Fruit fly (Drosophila melanogaster) whole organism, embryonic: ENCODE measurements around the gene CG44476.

Source experiments
- Atf6 ChIP-seq: fragments of 200-800 bp; sonication (Bioruptor generic); IDR thresholded peaks from 2 replicates; pipeline ENCODE4 v1.3.6; 2022; ENCODE audit warnings: missing biosample characterization, missing genetic modification characterization
- BEAF-32 ChIP-seq: fragments of 200-800 bp; sonication (Bioruptor generic); optimal IDR thresholded peaks from 3 replicates; lab custom pipeline; 2017; ENCODE audit warnings: missing biosample characterization, missing genetic modification characterization, mild to moderate bottlenecking, moderate library complexity, missing genetic modification reagents
- Bdp1 ChIP-seq: fragments of 200-800 bp; sonication (Bioruptor generic); optimal IDR thresholded peaks from 3 replicates; lab custom pipeline; 2016; ENCODE audit warnings: missing biosample characterization, missing genetic modification characterization
- BtbVII ChIP-seq: fragments of 200-800 bp; sonication (Bioruptor generic); optimal IDR thresholded peaks from 3 replicates; lab custom pipeline; 2017; ENCODE audit warnings: missing biosample characterization, mild to moderate bottlenecking, missing genetic modification characterization
- CG10274 ChIP-seq: fragments of 200-800 bp; sonication (Bioruptor generic); optimal IDR thresholded peaks from 3 replicates; lab custom pipeline; 2017; ENCODE audit warnings: missing biosample characterization, mild to moderate bottlenecking, missing genetic modification characterization
- CG11085 ChIP-seq: fragments of 200-800 bp; sonication (Bioruptor generic); IDR thresholded peaks from 2 replicates; pipeline ENCODE4 v1.3.6; 2022; ENCODE audit warnings: missing biosample characterization, missing genetic modification characterization
- CG17359 ChIP-seq: fragments of 200-800 bp; sonication (Bioruptor generic); optimal IDR thresholded peaks from 3 replicates; lab custom pipeline; 2018; ENCODE audit warnings: missing biosample characterization, mild to moderate bottlenecking, missing genetic modification characterization, moderate library complexity
- CG18619 ChIP-seq: fragments of 200-800 bp; sonication (Bioruptor generic); optimal IDR thresholded peaks from 3 replicates; lab custom pipeline; 2017; ENCODE audit warnings: missing biosample characterization, mild to moderate bottlenecking, missing genetic modification characterization
- CG3065 ChIP-seq: fragments of 200-800 bp; sonication (Bioruptor generic); optimal IDR thresholded peaks from 2 replicates; lab custom pipeline; 2016; ENCODE audit warnings: missing biosample characterization, missing genetic modification characterization
- CG31365 ChIP-seq: fragments of 200-800 bp; sonication (Bioruptor generic); optimal IDR thresholded peaks from 2 replicates; lab custom pipeline; 2018; ENCODE audit warnings: missing biosample characterization, mild to moderate bottlenecking, missing genetic modification characterization
- CG31441 ChIP-seq: fragments of 200-800 bp; sonication (Bioruptor generic); IDR thresholded peaks from 2 replicates; pipeline ENCODE4 v1.3.6; 2022; ENCODE audit warnings: missing biosample characterization, missing genetic modification characterization
- CG3407 ChIP-seq: fragments of 200-800 bp; sonication (Bioruptor generic); optimal IDR thresholded peaks from 2 replicates; lab custom pipeline; 2018; ENCODE audit warnings: missing biosample characterization, mild to moderate bottlenecking, missing genetic modification characterization
- CG6689 ChIP-seq: fragments of 200-800 bp; sonication (Bioruptor generic); IDR thresholded peaks from 2 replicates; pipeline ENCODE4 v1.3.6; 2022; ENCODE audit warnings: missing biosample characterization, missing genetic modification characterization
- CG7786 ChIP-seq: fragments of 200-800 bp; sonication (Bioruptor generic); optimal IDR thresholded peaks from 2 replicates; lab custom pipeline; 2016; ENCODE audit warnings: missing biosample characterization, missing genetic modification characterization
- CG8290 ChIP-seq, 3 experiments: fragments of 200-800 bp; sonication (Bioruptor generic); optimal IDR thresholded peaks; 2 replicates each; lab custom pipeline; 2016 to 2019; ENCODE audit warnings: missing biosample characterization in 3 of 3, missing genetic modification characterization in 3 of 3, mild to moderate bottlenecking in 2 of 3, moderate library complexity in 1 of 3
- CG9437 ChIP-seq: fragments of 200-800 bp; sonication (Bioruptor generic); optimal IDR thresholded peaks from 2 replicates; lab custom pipeline; 2018; ENCODE audit warnings: missing biosample characterization, mild to moderate bottlenecking, missing genetic modification characterization
- CG9727 ChIP-seq: fragments of 200-800 bp; sonication (Bioruptor generic); optimal IDR thresholded peaks from 3 replicates; lab custom pipeline; 2017; ENCODE audit warnings: missing biosample characterization, mild to moderate bottlenecking, missing genetic modification characterization
- CG9876 ChIP-seq: fragments of 200-800 bp; sonication (Bioruptor generic); optimal IDR thresholded peaks from 2 replicates; lab custom pipeline; 2016; ENCODE audit warnings: missing biosample characterization, missing genetic modification characterization
- Camta ChIP-seq: fragments of 200-800 bp; sonication (Bioruptor generic); optimal IDR thresholded peaks from 2 replicates; lab custom pipeline; 2016; ENCODE audit warnings: missing biosample characterization, missing genetic modification characterization
- Deaf1 ChIP-seq: fragments of 200-800 bp; optimal IDR thresholded peaks from 3 replicates; lab custom pipeline; 2019; ENCODE audit warnings: missing biosample characterization, mild to moderate bottlenecking, missing genetic modification characterization, moderate library complexity
- Hsf ChIP-seq: fragments of 200-800 bp; sonication (Bioruptor generic); optimal IDR thresholded peaks from 3 replicates; lab custom pipeline; 2016; ENCODE audit warnings: missing biosample characterization, missing genetic modification characterization
- Med ChIP-seq: fragments of 200-800 bp; sonication (Bioruptor generic); peaks from one replicate; lab custom pipeline; 2016; ENCODE audit warnings: missing biosample characterization, missing genetic modification characterization, mild to moderate bottlenecking, inconsistent platforms, moderate library complexity
- Opbp ChIP-seq: fragments of 200-800 bp; sonication (Bioruptor generic); IDR thresholded peaks from 3 replicates; pipeline ENCODE4 v1.3.6; 2022; ENCODE audit warnings: missing biosample characterization, missing genetic modification characterization; ENCODE audit not compliant: partially characterized antibody
- PHDP ChIP-seq: fragments of 200-800 bp; sonication (Bioruptor generic); optimal IDR thresholded peaks from 3 replicates; lab custom pipeline; 2018; ENCODE audit warnings: missing biosample characterization, mild to moderate bottlenecking, missing genetic modification characterization, moderate library complexity
- Ravus ChIP-seq: fragments of 200-800 bp; sonication (Bioruptor generic); IDR thresholded peaks from 2 replicates; pipeline ENCODE4 v1.3.6; 2022; ENCODE audit warnings: missing biosample characterization, missing genetic modification characterization
- Sin3A ChIP-seq: fragments of >200 bp; optimal IDR thresholded peaks from 2 replicates; lab custom pipeline; 2018
- Stat92E ChIP-seq, 3 experiments: fragments of >200 bp in 2 of 3; fragments of 200-800 bp in 1 of 3; sonication (Bioruptor generic) in 1 of 3; optimal IDR thresholded peaks; 2 replicates each; lab custom pipeline; 2017 to 2019; ENCODE audit warnings: missing biosample characterization in 3 of 3, missing genetic modification characterization in 3 of 3, mild to moderate bottlenecking in 1 of 3, moderate library complexity in 1 of 3
- Taf1 ChIP-seq: fragments of 200-800 bp; sonication (Bioruptor generic); IDR thresholded peaks from 2 replicates; pipeline ENCODE4 v1.3.6; 2022; ENCODE audit warnings: missing biosample characterization, missing genetic modification characterization
- ase ChIP-seq: fragments of 200-800 bp; sonication (Bioruptor generic); IDR thresholded peaks from 3 replicates; pipeline ENCODE4 v1.3.6; 2022; ENCODE audit warnings: missing biosample characterization, missing genetic modification characterization
- bigmax ChIP-seq: fragments of 200-800 bp; sonication (Bioruptor generic); optimal IDR thresholded peaks from 2 replicates; lab custom pipeline; 2018; ENCODE audit warnings: missing biosample characterization, mild to moderate bottlenecking, missing genetic modification characterization
- caup ChIP-seq: fragments of 200-800 bp; sonication (Bioruptor generic); optimal IDR thresholded peaks from 3 replicates; lab custom pipeline; 2017; ENCODE audit warnings: missing biosample characterization, mild to moderate bottlenecking, missing genetic modification characterization, moderate library complexity; ENCODE audit not compliant: severe bottlenecking
- chinmo ChIP-seq: fragments of 200-800 bp; sonication (Bioruptor generic); IDR thresholded peaks from 4 replicates; pipeline ENCODE4 v1.3.6; 2022; ENCODE audit warnings: missing biosample characterization, missing genetic modification characterization; ENCODE audit not compliant: partially characterized antibody
- crp ChIP-seq, 2 experiments: fragments of 200-800 bp; sonication (Bioruptor generic); optimal IDR thresholded peaks; 2 replicates in 1 of 2; 3 replicates in 1 of 2; lab custom pipeline; 2017; ENCODE audit warnings: missing biosample characterization in 2 of 2, missing genetic modification characterization in 2 of 2, mild to moderate bottlenecking in 1 of 2, moderate library complexity in 1 of 2
- esg ChIP-seq: fragments of 200-800 bp; sonication (Bioruptor generic); conservative IDR thresholded peaks from 2 replicates; pipeline ENCODE4 v1.3.6; 2022; ENCODE audit warnings: missing biosample characterization, missing genetic modification characterization
- ewg ChIP-seq: fragments of 200-800 bp; sonication (Bioruptor generic); optimal IDR thresholded peaks from 3 replicates; lab custom pipeline; 2017; ENCODE audit warnings: mild to moderate bottlenecking, missing biosample characterization, missing genetic modification reagents, missing genetic modification characterization
- fd64A ChIP-seq: fragments of 200-800 bp; sonication (Bioruptor generic); optimal IDR thresholded peaks from 3 replicates; lab custom pipeline; 2018; ENCODE audit warnings: missing biosample characterization, mild to moderate bottlenecking, missing genetic modification characterization
- gsb ChIP-seq: fragments of 200-800 bp; sonication (Bioruptor generic); IDR thresholded peaks from 2 replicates; pipeline ENCODE4 v1.3.6; 2022; ENCODE audit warnings: missing biosample characterization, missing genetic modification characterization
- gsb-n ChIP-seq: fragments of 200-800 bp; sonication (Bioruptor generic); optimal IDR thresholded peaks from 3 replicates; lab custom pipeline; 2018; ENCODE audit warnings: missing biosample characterization, mild to moderate bottlenecking, missing genetic modification characterization
- hth ChIP-seq: fragments of >200 bp; optimal IDR thresholded peaks from 2 replicates; lab custom pipeline; 2017; ENCODE audit warnings: inconsistent platforms
- jumu ChIP-seq: fragments of 200-800 bp; sonication (Bioruptor generic); optimal IDR thresholded peaks from 3 replicates; lab custom pipeline; 2016; ENCODE audit warnings: missing biosample characterization, missing genetic modification characterization
- kay ChIP-seq: fragments of 200-800 bp; sonication (Bioruptor generic); optimal IDR thresholded peaks from 2 replicates; lab custom pipeline; 2016; ENCODE audit warnings: missing biosample characterization, missing genetic modification characterization
- lov ChIP-seq, 2 experiments: fragments of 200-800 bp in 1 of 2; fragments of >200 bp in 1 of 2; sonication (Bioruptor generic) in 1 of 2; IDR thresholded peaks in 1 of 2; optimal IDR thresholded peaks in 1 of 2; 2 replicates in 1 of 2; 3 replicates in 1 of 2; pipeline versions ENCODE4 v1.3.6 to Lab custom; 2017 to 2022; ENCODE audit warnings: missing biosample characterization in 1 of 2, missing genetic modification characterization in 1 of 2
- pan ChIP-seq, 4 experiments: fragments of >200 bp in 3 of 4; fragments of 200-800 bp in 1 of 4; sonication (Bioruptor generic) in 1 of 4; optimal IDR thresholded peaks in 3 of 4; IDR thresholded peaks in 1 of 4; 2 replicates each; pipeline versions ENCODE4 v1.3.6 to Lab custom; 2017 to 2022; ENCODE audit warnings: missing biosample characterization in 2 of 4, missing genetic modification characterization in 2 of 4, mixed read lengths in 1 of 4
- ranshi ChIP-seq: fragments of 200-800 bp; sonication (Bioruptor generic); IDR thresholded peaks from 2 replicates; pipeline ENCODE4 v1.3.6; 2022; ENCODE audit warnings: missing biosample characterization, missing genetic modification characterization
- trh ChIP-seq: fragments of 200-800 bp; sonication (Bioruptor generic); optimal IDR thresholded peaks from 2 replicates; lab custom pipeline; 2016; ENCODE audit warnings: missing biosample characterization, missing genetic modification characterization
- tup ChIP-seq: fragments of 200-800 bp; sonication (Bioruptor generic); optimal IDR thresholded peaks from 2 replicates; lab custom pipeline; 2016; ENCODE audit warnings: missing biosample characterization, mild to moderate bottlenecking, missing genetic modification characterization, moderate library complexity

The CG44476 gene

dm6 chr2L:18141471-18142345, 28.7 kb upstream of the CG44476 start (continued):
- TF ChIP-seq crp (GFP tag; optimal IDR thresholded peaks at IDR 0.05; lab: Kevin White, UChicago) (peak in 1 of 2 experiments; percentile 21), Atf6 (peak; percentile 57), hth (lab: Kevin White, UChicago) (no peak), trh (GFP tag; lab: Kevin White, UChicago) (no peak), CG9437 (GFP tag; lab: Kevin White, UChicago) (peak; percentile 63), CG9876 (GFP tag; lab: Kevin White, UChicago) (no peak), CG31441 (GFP tag; lab: Robert Waterston, UW) (peak; percentile 82), esg (GFP tag; lab: Robert Waterston, UW) (no peak; the same call in 1 of the 2 replicates), fd64A (GFP tag; lab: Kevin White, UChicago) (no peak), CG6689 (GFP tag; lab: Robert Waterston, UW) (peak; percentile 45), gsb-n (peak; percentile 36), CG18619 (GFP tag; lab: Kevin White, UChicago) (peak; percentile 57), Med (GFP tag; lab: Kevin White, UChicago) (peak; percentile 84), lov (optimal IDR thresholded peaks at IDR 0.05; lab: Kevin White, UChicago) (no peak), lov (GFP tag; IDR thresholded peaks at IDR 0.05; lab: Robert Waterston, UW) (0 out of 3 replicates have a peak, but pooled peaks have one; percentile 26), Deaf1 (tag; lab: Kevin White, UChicago) (peak; percentile 93), BEAF-32 (GFP tag; lab: Kevin White, UChicago) (no peak), gsb (GFP tag; lab: Robert Waterston, UW) (no peak), ewg (GFP tag; lab: Kevin White, UChicago) (peak; percentile 50), CG11085 (no peak), CG3065 (GFP tag; lab: Kevin White, UChicago) (no peak), BtbVII (GFP tag; lab: Kevin White, UChicago) (peak; percentile 66), CG9727 (GFP tag; lab: Kevin White, UChicago) (peak; percentile 68), jumu (GFP tag; lab: Kevin White, UChicago) (no peak), tup (GFP tag; lab: Kevin White, UChicago) (no peak), Camta (GFP tag; lab: Kevin White, UChicago) (peak; percentile 43), CG31365 (tag; lab: Kevin White, UChicago) (no peak), Opbp (GFP tag; lab: Robert Waterston, UW) (no peak), Ravus (GFP tag; lab: Robert Waterston, UW) (no peak; the same call in 1 of the 2 replicates), ranshi (no peak), Bdp1 (peak; percentile 36), Hsf (GFP tag; lab: Kevin White, UChicago) (peak; percentile 82), pan (optimal IDR thresholded peaks at IDR 0.05; lab: Kevin White, UChicago) (no peak), pan (GFP tag; optimal IDR thresholded peaks at IDR 0.05 in 1 of 2, IDR thresholded peaks at IDR 0.05 in 1 of 2) (peak in 1 of 2 experiments; percentile 61), Sin3A (lab: Kevin White, UChicago) (no peak), CG7786 (GFP tag; lab: Kevin White, UChicago) (peak; percentile 42), ase (GFP tag; lab: Robert Waterston, UW) (0 out of 3 replicates have a peak, but pooled peaks have one; percentile 39), CG10274 (GFP tag; lab: Kevin White, UChicago) (no peak), kay (peak; percentile 25), caup (peak; percentile 49), Stat92E (GFP tag; optimal IDR thresholded peaks at IDR 0.05; lab: Kevin White, UChicago) (no peak), Taf1 (no peak; the same call in 1 of the 2 replicates), CG3407 (GFP tag; lab: Kevin White, UChicago) (peak; percentile 36), bigmax (GFP tag; lab: Kevin White, UChicago) (no peak), chinmo (GFP tag; lab: Robert Waterston, UW) (peak; percentile 78; the same call in 2 of the 4 replicates), CG17359 (peak; percentile 75), CG8290 (GFP tag; optimal IDR thresholded peaks at IDR 0.05; lab: Kevin White, UChicago) (peak; percentile 12), CG8290 (tag; optimal IDR thresholded peaks at IDR 0.05; lab: Kevin White, UChicago) (peak in 1 of 2 experiments; percentile 54), PHDP (tag; lab: Kevin White, UChicago) (peak; percentile 68)
